Fruit fly (Drosophila melanogaster) whole organism, pupa: ENCODE results near the gene Mps1.
A peak's percentile ranks its signal among the peaks of the same experiment; 100 is the strongest.

Experiments used
- CG15710 ChIP-seq: fragments of 200-800 bp; sonication (Bioruptor generic); optimal IDR thresholded peaks from 2 replicates; lab custom pipeline; 2018; ENCODE audit warnings: missing biosample characterization, mild to moderate bottlenecking, missing genetic modification characterization, moderate library complexity
- CG4496 ChIP-seq: fragments of 200-800 bp; sonication (Bioruptor generic); IDR thresholded peaks from 3 replicates; pipeline ENCODE4 v1.3.6; 2022; ENCODE audit warnings: missing biosample characterization, missing genetic modification characterization
- CG8301 ChIP-seq: fragments of 200-800 bp; sonication (Bioruptor generic); optimal IDR thresholded peaks from 2 replicates; lab custom pipeline; 2018; ENCODE audit warnings: missing biosample characterization, mild to moderate bottlenecking, missing genetic modification characterization
- CG9948 ChIP-seq: fragments of 200-800 bp; sonication (Bioruptor generic); optimal IDR thresholded peaks from 2 replicates; lab custom pipeline; 2018; ENCODE audit warnings: missing biosample characterization, mild to moderate bottlenecking, missing genetic modification characterization, moderate library complexity
- Pif1B ChIP-seq: fragments of 200-800 bp; sonication (Bioruptor generic); optimal IDR thresholded peaks from 3 replicates; lab custom pipeline; 2016; ENCODE audit warnings: missing biosample characterization, missing genetic modification characterization
- Snoo ChIP-seq: fragments of 200-800 bp; sonication (Bioruptor generic); optimal IDR thresholded peaks from 3 replicates; lab custom pipeline; 2017; ENCODE audit warnings: missing biosample characterization, mild to moderate bottlenecking, missing genetic modification characterization, inconsistent platforms
- gl ChIP-seq: fragments of 200-800 bp; sonication (Bioruptor generic); optimal IDR thresholded peaks from 2 replicates; lab custom pipeline; 2018; ENCODE audit warnings: missing biosample characterization, mild to moderate bottlenecking, missing genetic modification characterization
- rn ChIP-seq: fragments of 200-800 bp; sonication (Bioruptor generic); IDR thresholded peaks from 2 replicates; pipeline ENCODE4 v1.3.6; 2022; ENCODE audit warnings: missing biosample characterization, missing genetic modification characterization

DNA sequence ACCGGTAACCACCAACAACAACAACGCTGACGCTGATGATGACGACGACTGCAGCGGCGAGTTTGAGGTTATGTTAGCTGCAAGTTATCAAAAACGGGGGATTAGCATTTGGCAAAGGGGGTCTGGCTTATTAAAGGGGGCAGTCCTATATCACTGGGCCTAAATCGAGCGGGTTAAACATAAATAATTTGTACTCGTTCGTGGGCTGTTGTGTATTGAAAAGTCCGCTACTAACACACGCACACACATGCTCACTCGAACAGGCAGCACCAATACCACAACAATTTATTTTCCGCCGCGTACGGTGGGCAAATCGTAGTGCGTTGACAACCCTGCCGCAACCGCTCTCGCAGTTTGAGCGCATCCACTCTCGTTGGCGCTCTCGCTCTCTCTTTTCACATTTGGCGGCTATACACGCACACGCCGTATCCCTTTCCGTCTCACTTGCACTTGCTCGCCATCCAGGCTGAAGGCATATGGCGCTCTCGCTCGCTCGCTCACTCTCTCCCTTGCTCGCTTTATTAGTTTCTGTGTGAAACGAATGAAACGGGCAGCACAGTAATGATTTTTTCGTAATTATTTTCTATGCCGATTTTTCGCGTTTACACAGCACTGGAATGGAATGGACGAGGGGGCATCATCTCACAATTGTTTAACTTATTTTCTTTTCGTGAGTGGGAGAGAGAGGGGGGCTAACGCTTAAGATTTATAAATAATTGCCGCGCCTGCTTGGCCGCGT lies 46.0 kb downstream of the Mps1 start:
- TF ChIP-seq CG4496 (no peak), gl (no peak), CG15710 (tag; lab: Kevin White, UChicago) (peak; percentile 17), CG8301 (tag; lab: Kevin White, UChicago) (peak; percentile 3), rn (GFP tag; lab: Robert Waterston, UW) (no peak), Snoo (tag; lab: Kevin White, UChicago) (peak; percentile 24), CG9948 (no peak), Pif1B (GFP tag; lab: Kevin White, UChicago) (peak; percentile 48)
